Fruit fly (Drosophila melanogaster) whole organism, adult: Measurements from ENCODE around the gene CG13124.

Experiments
- CG11617 ChIP-seq: fragments of 200-800 bp; sonication (Bioruptor generic); optimal IDR thresholded peaks from 2 replicates; lab custom pipeline; 2017; ENCODE audit warnings: mild to moderate bottlenecking, missing biosample characterization, missing genetic modification reagents, missing genetic modification characterization
- CG12768 ChIP-seq: fragments of 200-800 bp; sonication (Bioruptor generic); optimal IDR thresholded peaks from 2 replicates; lab custom pipeline; 2017; ENCODE audit warnings: missing biosample characterization, missing genetic modification characterization, mild to moderate bottlenecking, moderate library complexity, missing genetic modification reagents
- CG14711 ChIP-seq: fragments of 200-800 bp; sonication (Bioruptor generic); optimal IDR thresholded peaks from 2 replicates; lab custom pipeline; 2018; ENCODE audit warnings: missing biosample characterization, mild to moderate bottlenecking, missing genetic modification characterization, moderate library complexity
- CG1620 ChIP-seq: fragments of 200-800 bp; sonication (Bioruptor generic); optimal IDR thresholded peaks from 2 replicates; lab custom pipeline; 2016; ENCODE audit warnings: missing biosample characterization, missing genetic modification characterization
- CG33017 ChIP-seq: fragments of 200-800 bp; sonication (Bioruptor generic); optimal IDR thresholded peaks from 2 replicates; lab custom pipeline; 2018; ENCODE audit warnings: missing biosample characterization, mild to moderate bottlenecking, missing genetic modification characterization, moderate library complexity
- CG5204 ChIP-seq: fragments of 200-800 bp; sonication (Bioruptor generic); optimal IDR thresholded peaks from 2 replicates; lab custom pipeline; 2016; ENCODE audit warnings: missing biosample characterization, missing genetic modification characterization
- CG7045 ChIP-seq: fragments of 200-800 bp; sonication (Bioruptor generic); optimal IDR thresholded peaks from 2 replicates; lab custom pipeline; 2017; ENCODE audit warnings: missing biosample characterization, mild to moderate bottlenecking, missing genetic modification characterization
- CG7101 ChIP-seq: fragments of 200-800 bp; sonication (Bioruptor generic); optimal IDR thresholded peaks from 2 replicates; lab custom pipeline; 2018; ENCODE audit warnings: missing biosample characterization, mild to moderate bottlenecking, missing genetic modification characterization, moderate library complexity
- Clk ChIP-seq: fragments of 200-800 bp; sonication (Bioruptor generic); optimal IDR thresholded peaks from 2 replicates; lab custom pipeline; 2017; ENCODE audit warnings: missing biosample characterization, missing genetic modification characterization
- Crg-1 ChIP-seq: fragments of 200-800 bp; sonication (Bioruptor generic); optimal IDR thresholded peaks from 2 replicates; lab custom pipeline; 2016; ENCODE audit warnings: missing biosample characterization, missing genetic modification characterization
- Hr96 ChIP-seq: fragments of 200-800 bp; sonication (Bioruptor generic); optimal IDR thresholded peaks from 2 replicates; lab custom pipeline; 2016; ENCODE audit warnings: missing biosample characterization, missing genetic modification characterization
- Mnt ChIP-seq: fragments of 200-800 bp; sonication (Bioruptor generic); optimal IDR thresholded peaks from 2 replicates; lab custom pipeline; 2016; ENCODE audit warnings: missing biosample characterization, mild to moderate bottlenecking, missing genetic modification characterization
- bab1 ChIP-seq: fragments of 200-800 bp; sonication (Bioruptor generic); optimal IDR thresholded peaks from 3 replicates; lab custom pipeline; 2019; ENCODE audit warnings: missing biosample characterization, mild to moderate bottlenecking, missing genetic modification characterization, moderate library complexity
- cic ChIP-seq: fragments of 200-800 bp; sonication (Bioruptor generic); optimal IDR thresholded peaks from 2 replicates; lab custom pipeline; 2017; ENCODE audit warnings: missing biosample characterization, mild to moderate bottlenecking, missing genetic modification characterization, moderate library complexity
- cnc ChIP-seq, 2 experiments: fragments of >200 bp; optimal IDR thresholded peaks; 2 replicates each; lab custom pipeline; 2017
- kay ChIP-seq: fragments of 200-800 bp; sonication (Bioruptor generic); peaks from one replicate; lab custom pipeline; 2016; ENCODE audit warnings: missing biosample characterization, missing genetic modification characterization, borderline replicate concordance
- ovo ChIP-seq: fragments of 200-800 bp; sonication (Bioruptor generic); optimal IDR thresholded peaks from 2 replicates; lab custom pipeline; 2016; ENCODE audit warnings: missing biosample characterization, missing genetic modification characterization
- pad ChIP-seq: fragments of 200-800 bp; sonication (Bioruptor generic); optimal IDR thresholded peaks from 3 replicates; lab custom pipeline; 2017; ENCODE audit warnings: missing biosample characterization, missing genetic modification characterization, mild to moderate bottlenecking, moderate library complexity, missing genetic modification reagents
- tj ChIP-seq: fragments of 200-800 bp; sonication (Bioruptor generic); optimal IDR thresholded peaks from 3 replicates; lab custom pipeline; 2017; ENCODE audit warnings: missing biosample characterization, mild to moderate bottlenecking, missing genetic modification characterization, moderate library complexity
- toe ChIP-seq: fragments of 200-800 bp; sonication (Bioruptor generic); optimal IDR thresholded peaks from 2 replicates; lab custom pipeline; 2016; ENCODE audit warnings: missing biosample characterization, missing genetic modification characterization

CG13124 gene

dm6 chr2L:9886086-9886485 lies 22.3 kb downstream of the CG13124 start, which contains the start of gene nAChRalpha6:
Gene nAChRalpha6 (minus strand): TSS chr2L:9886250.
- no peak for TF ChIP-seq CG7045 (GFP tag; lab: Kevin White, UChicago)
- TF ChIP-seq tj (GFP tag; lab: Kevin White, UChicago): no peak
- no peak for TF ChIP-seq CG33017
- TF ChIP-seq CG7101 (tag; lab: Kevin White, UChicago): no peak
- no peak for TF ChIP-seq ovo
- no peak for TF ChIP-seq CG14711 (tag; lab: Kevin White, UChicago)
- TF ChIP-seq CG11617: no peak
- TF ChIP-seq CG5204 (GFP tag; lab: Kevin White, UChicago): no peak
- no peak for TF ChIP-seq Mnt (GFP tag; lab: Kevin White, UChicago)
- TF ChIP-seq bab1 (GFP tag; lab: Kevin White, UChicago): no peak
- no peak for TF ChIP-seq Crg-1 (GFP tag; lab: Kevin White, UChicago)
- TF ChIP-seq cic (GFP tag; lab: Kevin White, UChicago): no peak
- no peak for TF ChIP-seq kay
- no peak for TF ChIP-seq Hr96
- no peak for TF ChIP-seq CG12768 (GFP tag; lab: Kevin White, UChicago)
- no peak for TF ChIP-seq pad (GFP tag; lab: Kevin White, UChicago)

- TF ChIP-seq CG7045 (GFP tag; lab: Kevin White, UChicago) (no peak), bab1 (GFP tag; lab: Kevin White, UChicago) (no peak), toe (no peak), CG14711 (tag; lab: Kevin White, UChicago) (no peak), cnc (optimal IDR thresholded peaks at IDR 0.05; lab: Kevin White, UChicago) (no peak), Mnt (GFP tag; lab: Kevin White, UChicago) (no peak), CG7101 (tag; lab: Kevin White, UChicago) (no peak), CG11617 (no peak), kay (no peak), ovo (no peak), Crg-1 (GFP tag; lab: Kevin White, UChicago) (no peak), CG33017 (no peak), Hr96 (no peak), CG1620 (GFP tag; lab: Kevin White, UChicago) (no peak)
Measured at dm6 chr2L:9882393-9882971, 26.0 kb downstream of the CG13124 start.

- TF ChIP-seq toe (no peak), Hr96 (no peak), pad (GFP tag; lab: Kevin White, UChicago) (no peak), cnc (optimal IDR thresholded peaks at IDR 0.05; lab: Kevin White, UChicago) (no peak), Mnt (GFP tag; lab: Kevin White, UChicago) (no peak), CG1620 (GFP tag; lab: Kevin White, UChicago) (no peak), Clk (GFP tag; lab: Kevin White, UChicago) (no peak)
Measured at dm6 chr2L:9864337-9864736, 44.1 kb downstream of the CG13124 start.

- no peak for TF ChIP-seq CG5204 (GFP tag; lab: Kevin White, UChicago)
- no peak for TF ChIP-seq CG7101 (tag; lab: Kevin White, UChicago)
- TF ChIP-seq Hr96: no peak
- no peak for TF ChIP-seq pad (GFP tag; lab: Kevin White, UChicago)
- no peak for TF ChIP-seq tj (GFP tag; lab: Kevin White, UChicago)
- no peak for TF ChIP-seq CG12768 (GFP tag; lab: Kevin White, UChicago)
- TF ChIP-seq CG14711 (tag; lab: Kevin White, UChicago): no peak
- no peak for TF ChIP-seq cnc (optimal IDR thresholded peaks at IDR 0.05; lab: Kevin White, UChicago)
- TF ChIP-seq CG7045 (GFP tag; lab: Kevin White, UChicago): no peak
- TF ChIP-seq kay: no peak
- TF ChIP-seq toe: no peak
- TF ChIP-seq Mnt (GFP tag; lab: Kevin White, UChicago): no peak
- TF ChIP-seq bab1 (GFP tag; lab: Kevin White, UChicago): no peak
- TF ChIP-seq CG1620 (GFP tag; lab: Kevin White, UChicago): no peak
- TF ChIP-seq CG11617: no peak
- TF ChIP-seq Clk (GFP tag; lab: Kevin White, UChicago): no peak
Measured at dm6 chr2L:9863479-9863878, 45.0 kb downstream of the CG13124 start.

- TF ChIP-seq Clk (GFP tag; lab: Kevin White, UChicago): no peak
- TF ChIP-seq CG33017: no peak
- TF ChIP-seq CG7101 (tag; lab: Kevin White, UChicago): no peak
- TF ChIP-seq CG14711 (tag; lab: Kevin White, UChicago): no peak
- no peak for TF ChIP-seq Hr96
- TF ChIP-seq cic (GFP tag; lab: Kevin White, UChicago): no peak
- no peak for TF ChIP-seq tj (GFP tag; lab: Kevin White, UChicago)
- no peak for TF ChIP-seq CG12768 (GFP tag; lab: Kevin White, UChicago)
- no peak for TF ChIP-seq Crg-1 (GFP tag; lab: Kevin White, UChicago)
- no peak for TF ChIP-seq cnc (optimal IDR thresholded peaks at IDR 0.05; lab: Kevin White, UChicago)
- no peak for TF ChIP-seq ovo
- TF ChIP-seq Mnt (GFP tag; lab: Kevin White, UChicago): no peak
- no peak for TF ChIP-seq CG7045 (GFP tag; lab: Kevin White, UChicago)
- TF ChIP-seq CG11617: no peak
- no peak for TF ChIP-seq bab1 (GFP tag; lab: Kevin White, UChicago)
- no peak for TF ChIP-seq toe
- TF ChIP-seq CG1620 (GFP tag; lab: Kevin White, UChicago): no peak
- TF ChIP-seq CG5204 (GFP tag; lab: Kevin White, UChicago): no peak
- TF ChIP-seq pad (GFP tag; lab: Kevin White, UChicago): no peak
Measured at dm6 chr2L:9862964-9863363, 45.5 kb downstream of the CG13124 start.
